Worm (Caenorhabditis elegans): ENCODE results near the gene ptr-22.

The ptr-22 gene

ce11 chrV:18931279-18931678 is at the start of gene ptr-22:
Gene ptr-22 (minus strand): TSS chrV:18931379.
- no peak for TF ChIP-seq pag-3 (tag; optimal IDR thresholded peaks at IDR 0.05; ENCODE audit: borderline replicate concordance)
- TF ChIP-seq pqm-1 (tag; optimal IDR thresholded peaks at IDR 0.05), result no peak
- TF ChIP-seq ceh-31 (tag; optimal IDR thresholded peaks at IDR 0.05), result no peak
- no peak for TF ChIP-seq pha-2 (tag; optimal IDR thresholded peaks at IDR 0.05)
- TF ChIP-seq unc-42 (tag; optimal IDR thresholded peaks at IDR 0.05), result no peak
- TF ChIP-seq mec-3 (tag; optimal IDR thresholded peaks at IDR 0.05; ENCODE audit: borderline replicate concordance), result no peak
- TF ChIP-seq eyg-1 (tag; optimal IDR thresholded peaks at IDR 0.05), result no peak
- TF ChIP-seq sdc-2 (tag; optimal IDR thresholded peaks at IDR 0.05), result no peak
- TF ChIP-seq nfya-1 (tag; optimal IDR thresholded peaks at IDR 0.05), result no peak
- TF ChIP-seq F13H6.1 (tag; optimal IDR thresholded peaks at IDR 0.05), result no peak
- no peak for TF ChIP-seq fkh-10 (GFP tag; optimal IDR thresholded peaks at IDR 0.05)
- no peak for TF ChIP-seq C38D4.7 (GFP tag; optimal IDR thresholded peaks at IDR 0.05)
- TF ChIP-seq tbx-7 (tag; optimal IDR thresholded peaks at IDR 0.05), result no peak
- no peak for TF ChIP-seq ceh-14 (tag; optimal IDR thresholded peaks at IDR 0.05)
- TF ChIP-seq hlh-15 (tag; optimal IDR thresholded peaks at IDR 0.05), result no peak

DNA sequence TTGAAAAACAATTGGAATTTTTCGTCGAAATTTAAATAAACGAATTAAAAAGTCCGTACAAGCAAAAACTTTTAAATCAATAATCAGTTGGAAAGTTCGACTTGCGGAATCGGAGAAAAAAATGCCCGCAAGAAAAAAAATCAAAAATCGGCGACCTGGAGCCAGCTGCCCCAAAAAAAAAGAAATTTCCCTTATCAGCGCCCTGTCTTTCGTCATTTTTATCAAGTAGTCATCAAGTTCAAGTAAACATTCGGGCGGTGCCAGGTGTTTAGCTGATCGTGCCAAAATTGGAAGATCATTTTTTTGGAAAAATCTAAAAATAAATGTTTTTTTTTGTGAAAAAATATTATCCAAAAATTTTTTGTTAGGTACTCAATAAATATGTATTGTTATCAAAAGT is 47.1 kb upstream of the ptr-22 start:
- TF ChIP-seq sox-4 (tag; optimal IDR thresholded peaks at IDR 0.05) (no peak), ama-1 (optimal IDR thresholded peaks at IDR 0.05) (no peak), ref-2 (tag; optimal IDR thresholded peaks at IDR 0.05) (no peak), hlh-8 (tag; optimal IDR thresholded peaks at IDR 0.05) (no peak), lin-11 (tag; optimal IDR thresholded peaks at IDR 0.05) (no peak), ceh-22 (tag; optimal IDR thresholded peaks at IDR 0.05) (no peak), ceh-24 (tag; optimal IDR thresholded peaks at IDR 0.05) (no peak), hlh-6 (tag; optimal IDR thresholded peaks at IDR 0.05) (no peak), pros-1 (tag; optimal IDR thresholded peaks at IDR 0.05) (no peak), dmd-4 (tag; optimal IDR thresholded peaks at IDR 0.05; ENCODE audit: borderline replicate concordance) (no peak), pha-2 (tag; optimal IDR thresholded peaks at IDR 0.05) (no peak), fax-1 (tag; optimal IDR thresholded peaks at IDR 0.05) (no peak)

- TF ChIP-seq elt-2 (tag; optimal IDR thresholded peaks at IDR 0.05) (no peak), Y22D7AL.16 (tag; optimal IDR thresholded peaks at IDR 0.05) (no peak), ceh-6 (GFP tag; optimal IDR thresholded peaks at IDR 0.05) (no peak), ztf-16 (tag; optimal IDR thresholded peaks at IDR 0.05) (no peak), K09A11.1 (tag; optimal IDR thresholded peaks at IDR 0.05; ENCODE audit: insufficient read depth) (no peak), sox-2 (GFP tag; IDR thresholded peaks at IDR 0.05) (no peak)
These were observed 46.7 kb upstream of the ptr-22 start, which contains the start of gene Y39B6A.41 for ce11 chrV:18977876-18978275. Gene Y39B6A.41 (minus strand): TSS chrV:18977976.

DNA sequence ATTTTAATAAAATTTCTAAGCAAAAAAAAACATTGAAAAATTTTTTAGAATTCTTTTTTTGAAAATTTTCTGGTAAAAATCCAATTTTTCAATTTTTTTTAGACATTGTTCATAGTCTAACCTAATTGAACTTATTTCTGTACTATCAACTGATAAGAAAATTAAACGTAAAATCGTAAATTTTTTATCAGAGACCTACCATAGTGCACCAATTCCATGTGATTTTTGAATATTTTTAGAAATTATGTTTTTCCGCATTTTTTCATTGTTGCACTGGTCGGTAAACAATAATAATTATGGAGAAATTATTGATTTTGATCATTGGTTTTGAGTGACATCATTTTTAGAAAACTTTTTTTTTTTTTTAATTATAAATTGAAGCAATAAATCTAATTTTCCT is 45.4 kb upstream of the ptr-22 start:
- TF ChIP-seq zip-5 (tag; optimal IDR thresholded peaks at IDR 0.05), result no peak
- TF ChIP-seq gmeb-2 (tag; optimal IDR thresholded peaks at IDR 0.05), result no peak
- TF ChIP-seq ceh-34 (tag; optimal IDR thresholded peaks at IDR 0.05), result no peak
- no peak for TF ChIP-seq K09A11.1 (tag; optimal IDR thresholded peaks at IDR 0.05; ENCODE audit: insufficient read depth)
- TF ChIP-seq pqm-1 (tag; optimal IDR thresholded peaks at IDR 0.05), result no peak
- TF ChIP-seq nhr-232 (tag; optimal IDR thresholded peaks at IDR 0.05), result no peak
- no peak for TF ChIP-seq ztf-16 (tag; optimal IDR thresholded peaks at IDR 0.05)
- no peak for TF ChIP-seq elt-4 (tag; optimal IDR thresholded peaks at IDR 0.05)
- TF ChIP-seq ceh-9 (tag; optimal IDR thresholded peaks at IDR 0.05), result no peak

All from whole organism, late embryonic.